Fruit fly (Drosophila melanogaster) whole organism: ENCODE results near the gene Cad87A.

Source experiments
- psq ChIP-seq: fragments of >200 bp; optimal IDR thresholded peaks from 2 replicates; lab custom pipeline; 2017
- usp ChIP-seq: fragments of >200 bp; optimal IDR thresholded peaks from 2 replicates; lab custom pipeline; 2017; ENCODE audit warnings: missing biosample characterization, missing genetic modification characterization, mixed read lengths

- TF ChIP-seq psq (lab: Kevin White, UChicago) (no peak), usp (GFP tag; lab: Kevin White, UChicago) (no peak)
Measured at dm6 chr3R:11865132-11865531, 83.8 kb downstream of the Cad87A start.
